Worm (Caenorhabditis elegans): ENCODE measurements around the gene M03F8.5.

DNA sequence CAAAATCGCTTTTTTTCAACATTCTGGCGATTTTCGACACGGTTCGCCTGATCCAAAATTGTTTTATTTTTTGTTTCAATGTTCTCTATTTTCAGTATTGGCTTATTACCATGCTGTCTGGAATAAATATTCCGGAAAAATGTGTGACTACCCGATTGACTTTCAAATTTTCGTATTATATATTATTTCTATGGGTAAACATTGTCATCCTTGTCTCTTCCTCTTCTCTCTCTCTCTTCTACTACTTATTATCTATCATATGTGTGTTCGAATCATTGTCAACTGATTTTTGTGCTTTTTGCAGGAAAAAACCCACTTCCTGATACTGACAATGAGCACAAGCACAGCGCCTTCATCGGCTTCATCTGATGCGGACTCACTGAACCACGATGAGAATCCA, 43.6 kb downstream of the M03F8.5 start, which contains the start of gene C04E6.7:
- TF ChIP-seq ceh-31 (tag; optimal IDR thresholded peaks at IDR 0.05) = no peak
- no peak for TF ChIP-seq hlh-30 (tag; optimal IDR thresholded peaks at IDR 0.05; ENCODE audit: insufficient read depth)
- no peak for TF ChIP-seq K09A11.1 (tag; optimal IDR thresholded peaks at IDR 0.05; ENCODE audit: insufficient read depth)
- no peak for TF ChIP-seq mec-3 (tag; optimal IDR thresholded peaks at IDR 0.05; ENCODE audit: borderline replicate concordance)
- no peak for TF ChIP-seq tbx-2 (tag; optimal IDR thresholded peaks at IDR 0.05)
- TF ChIP-seq pqm-1 (tag; optimal IDR thresholded peaks at IDR 0.05) = no peak
- no peak for TF ChIP-seq fax-1 (tag; optimal IDR thresholded peaks at IDR 0.05)
- no peak for TF ChIP-seq ahr-1 (tag; optimal IDR thresholded peaks at IDR 0.05)
- TF ChIP-seq madf-2 (tag; optimal IDR thresholded peaks at IDR 0.05) = no peak
- TF ChIP-seq fkh-10 (GFP tag; optimal IDR thresholded peaks at IDR 0.05) = no peak
- TF ChIP-seq pha-4 (tag; optimal IDR thresholded peaks at IDR 0.05) = no peak
- TF ChIP-seq unc-42 (tag; optimal IDR thresholded peaks at IDR 0.05) = no peak
- no peak for TF ChIP-seq lim-6 (tag; optimal IDR thresholded peaks at IDR 0.05)
- TF ChIP-seq F13H6.1 (tag; optimal IDR thresholded peaks at IDR 0.05) = no peak
